Fruit fly (Drosophila melanogaster) whole organism, wandering third instar larva: ENCODE data around the gene CG8043.

Source experiments
- HLH106 ChIP-seq: fragments of 200-800 bp; optimal IDR thresholded peaks from 3 replicates; lab custom pipeline; 2019; ENCODE audit warnings: missing biosample characterization, mild to moderate bottlenecking, missing genetic modification characterization, moderate library complexity
- ey ChIP-seq: fragments of 200-800 bp; sonication (Bioruptor generic); optimal IDR thresholded peaks from 2 replicates; lab custom pipeline; 2016; ENCODE audit warnings: missing biosample characterization, missing genetic modification characterization

dm6 chr3R:8663668-8664283 lies 12.9 kb upstream of the CG8043 start, which contains the start of gene CG8032:
- peak; percentile 39 for TF ChIP-seq ey (GFP tag; lab: Kevin White, UChicago)
- TF ChIP-seq HLH106 (tag; lab: Kevin White, UChicago), result peak; percentile 52
